Fruit fly (Drosophila melanogaster) whole organism, prepupa: Measurements from ENCODE around the gene GstD3.

ENCODE experiments used
- CG11294 ChIP-seq: fragments of 200-800 bp; sonication (Bioruptor generic); IDR thresholded peaks from 2 replicates; pipeline ENCODE4 v1.3.6; 2022; ENCODE audit warnings: missing biosample characterization, missing genetic modification characterization
- CG11762 ChIP-seq: fragments of 200-800 bp; sonication (Bioruptor generic); optimal IDR thresholded peaks from 3 replicates; lab custom pipeline; 2016; ENCODE audit warnings: missing biosample characterization, missing genetic modification characterization; ENCODE audit not compliant: insufficient read depth
- CG6163 ChIP-seq: fragments of 200-800 bp; sonication (Bioruptor generic); IDR thresholded peaks from 3 replicates; pipeline ENCODE4 v1.3.6; 2022; ENCODE audit warnings: missing biosample characterization, missing genetic modification characterization
- Hr39 ChIP-seq: fragments of 200-800 bp; sonication (Bioruptor generic); optimal IDR thresholded peaks from 2 replicates; lab custom pipeline; 2016; ENCODE audit warnings: missing biosample characterization, missing genetic modification characterization
- Lpt ChIP-seq: fragments of 200-800 bp; sonication (Bioruptor generic); optimal IDR thresholded peaks from 3 replicates; lab custom pipeline; 2016; ENCODE audit warnings: missing biosample characterization, missing genetic modification characterization
- Met ChIP-seq: fragments of 200-800 bp; sonication (Bioruptor generic); optimal IDR thresholded peaks from 3 replicates; lab custom pipeline; 2016; ENCODE audit warnings: missing biosample characterization, missing genetic modification characterization
- Sox102F ChIP-seq: fragments of 200-800 bp; sonication (Bioruptor generic); optimal IDR thresholded peaks from 2 replicates; lab custom pipeline; 2016; ENCODE audit warnings: missing biosample characterization, mild to moderate bottlenecking, missing genetic modification characterization
- cyc ChIP-seq: fragments of 200-800 bp; sonication (Bioruptor generic); optimal IDR thresholded peaks from 3 replicates; lab custom pipeline; 2016; ENCODE audit warnings: missing biosample characterization, missing genetic modification characterization
- fd59A ChIP-seq: fragments of 200-800 bp; sonication (Bioruptor generic); optimal IDR thresholded peaks from 2 replicates; lab custom pipeline; 2017; ENCODE audit warnings: missing biosample characterization, mild to moderate bottlenecking, missing genetic modification characterization, missing genetic modification reagents

DNA sequence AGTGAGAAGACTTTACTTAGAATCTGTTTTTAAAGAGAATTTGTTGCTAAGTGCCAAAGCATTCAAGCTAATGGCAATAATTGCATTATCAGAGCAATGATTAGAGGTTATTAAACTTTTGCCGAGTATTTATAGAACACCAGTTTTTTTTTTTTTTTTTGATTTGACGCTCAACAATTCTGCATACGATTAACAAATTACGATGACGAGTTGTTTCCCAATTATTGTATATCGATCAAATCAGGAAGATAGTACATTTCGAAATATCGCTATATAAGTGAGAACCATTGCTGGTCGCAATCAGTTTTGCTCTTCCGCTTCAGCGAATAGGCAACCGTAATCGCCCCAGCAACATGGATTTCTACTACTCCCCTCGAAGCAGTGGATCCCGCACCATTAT, 932 bp downstream of the GstD3 start, which contains the start of gene GstD4:
- no peak for TF ChIP-seq CG11294
- no peak for TF ChIP-seq Sox102F (GFP tag; lab: Kevin White, UChicago)
- TF ChIP-seq fd59A (GFP tag; lab: Kevin White, UChicago) = no peak
- no peak for TF ChIP-seq CG6163
- TF ChIP-seq Met (GFP tag; lab: Kevin White, UChicago) = no peak
- no peak for TF ChIP-seq Lpt
- no peak for TF ChIP-seq Hr39 (GFP tag; lab: Kevin White, UChicago)
- no peak for TF ChIP-seq cyc (GFP tag; lab: Kevin White, UChicago)
- TF ChIP-seq CG11762 (GFP tag; lab: Kevin White, UChicago) = no peak
